Fruit fly (Drosophila melanogaster) whole organism, wandering third instar larva: Measurements from ENCODE around the gene dac.

Source experiments
- Myc ChIP-seq: fragments of >200 bp; optimal IDR thresholded peaks from 2 replicates; lab custom pipeline; 2017
- jim ChIP-seq: fragments of 175-275, 200-325 bp; sonication (Bioruptor generic); optimal IDR thresholded peaks from 2 replicates; lab custom pipeline; 2016; ENCODE audit warnings: missing biosample characterization, mild to moderate bottlenecking, missing genetic modification characterization
- psq ChIP-seq: fragments of 200-800 bp; sonication (Bioruptor generic); optimal IDR thresholded peaks from 3 replicates; lab custom pipeline; 2017; ENCODE audit warnings: missing biosample characterization, mild to moderate bottlenecking, missing genetic modification characterization, moderate library complexity

dm6 chr2L:16476517-16476916, 9.3 kb downstream of the dac start:
- TF ChIP-seq Myc = no peak
- TF ChIP-seq jim (GFP tag; lab: Kevin White, UChicago) = no peak
- TF ChIP-seq psq (GFP tag; lab: Kevin White, UChicago) = no peak
